Worm (Caenorhabditis elegans) whole organism, mixed stage, embryonic: Measurements from ENCODE around the gene ceh-23.

ENCODE experiments used
- elt-1 ChIP-seq: sonication (generic microtip); optimal IDR thresholded peaks from 2 replicates; lab custom pipeline; 2017; ENCODE audit warnings: missing genetic modification characterization, mild to moderate bottlenecking, missing compliant biosample characterization, antibody characterized with exemption, moderate library complexity, borderline replicate concordance; ENCODE audit not compliant: insufficient read depth
- elt-3 ChIP-seq: fragments of 150-350 bp; optimal IDR thresholded peaks from 2 replicates; lab custom pipeline; 2014; ENCODE audit warnings: missing biosample characterization, missing genetic modification characterization
- lsy-2 ChIP-seq: fragments of 150-350 bp; optimal IDR thresholded peaks from 2 replicates; lab custom pipeline; 2014; ENCODE audit warnings: missing biosample characterization, missing genetic modification characterization
- mep-1 ChIP-seq: fragments of 150-350 bp; optimal IDR thresholded peaks from 2 replicates; lab custom pipeline; 2017; ENCODE audit warnings: missing biosample characterization, missing genetic modification reagents, missing genetic modification characterization, inconsistent platforms
- nhr-12 ChIP-seq: fragments of 150-350 bp; optimal IDR thresholded peaks from 2 replicates; lab custom pipeline; 2014; ENCODE audit warnings: missing biosample characterization, missing genetic modification characterization
- nhr-2 ChIP-seq: fragments of 150-350 bp; optimal IDR thresholded peaks from 2 replicates; lab custom pipeline; 2014; ENCODE audit warnings: missing biosample characterization, missing genetic modification characterization
- nhr-237 ChIP-seq: fragments of 150-350 bp; optimal IDR thresholded peaks from 2 replicates; lab custom pipeline; 2014; ENCODE audit warnings: missing biosample characterization, missing genetic modification characterization
- nhr-28 ChIP-seq: fragments of 150-350 bp; optimal IDR thresholded peaks from 2 replicates; lab custom pipeline; 2014; ENCODE audit warnings: missing biosample characterization, missing genetic modification characterization
- pha-4 ChIP-seq: fragments of 150-350 bp; optimal IDR thresholded peaks from 2 replicates; lab custom pipeline; 2018; ENCODE audit warnings: missing biosample characterization, missing genetic modification reagents, missing genetic modification characterization
- tbx-8 ChIP-seq: fragments of 200-800 bp; sonication (Bioruptor generic); optimal IDR thresholded peaks from 2 replicates; lab custom pipeline; 2018; ENCODE audit warnings: mild to moderate bottlenecking, missing genetic modification characterization, moderate library complexity, missing compliant biosample characterization
- unc-120 ChIP-seq: sonication (generic microtip); optimal IDR thresholded peaks from 2 replicates; lab custom pipeline; 2017; ENCODE audit warnings: missing genetic modification characterization, missing compliant biosample characterization; ENCODE audit not compliant: poor library complexity, severe bottlenecking
- unc-39 ChIP-seq: fragments of 150-350 bp; optimal IDR thresholded peaks from 2 replicates; lab custom pipeline; 2014; ENCODE audit warnings: missing biosample characterization, missing genetic modification characterization
- unc-62 ChIP-seq: fragments of 150-350 bp; optimal IDR thresholded peaks from 2 replicates; lab custom pipeline; 2014; ENCODE audit warnings: missing biosample characterization, missing genetic modification reagents, missing genetic modification characterization

- TF ChIP-seq nhr-2 (tag; lab: Kevin White, UChicago): no peak
- no peak for TF ChIP-seq tbx-8 (GFP tag; lab: Kevin White, UChicago)
- no peak for TF ChIP-seq mep-1 (tag; lab: Kevin White, UChicago)
- TF ChIP-seq unc-62 (GFP tag; lab: Kevin White, UChicago): no peak
- no peak for TF ChIP-seq unc-39 (tag; lab: Kevin White, UChicago)
- no peak for TF ChIP-seq unc-120
- no peak for TF ChIP-seq nhr-237 (tag; lab: Kevin White, UChicago)
- TF ChIP-seq nhr-28 (tag; lab: Kevin White, UChicago): no peak
- TF ChIP-seq elt-1 (tag; lab: Kevin White, UChicago): no peak
- TF ChIP-seq pha-4 (tag; lab: Kevin White, UChicago): no peak
- no peak for TF ChIP-seq lsy-2 (tag; lab: Kevin White, UChicago)
- TF ChIP-seq nhr-12 (tag; lab: Kevin White, UChicago): no peak
- TF ChIP-seq elt-3 (tag; lab: Kevin White, UChicago): no peak
These were observed 22.9 kb upstream of the ceh-23 start for ce11 chrIII:7816463-7816862.
